Worm (Caenorhabditis elegans): ENCODE measurements around the gene T22B7.8.

The T22B7.8 gene

ce11 chrX:5611155-5611554 lies 20.6 kb upstream of the T22B7.8 start, which contains the start of gene octr-1:
octr-1 (minus strand) TSS chrX:5611255.
- TF ChIP-seq hmbx-1 (tag; optimal IDR thresholded peaks at IDR 0.05) (no peak), hnd-1 (tag; optimal IDR thresholded peaks at IDR 0.05) (no peak), tbx-37 (GFP tag; conservative IDR thresholded peaks at IDR 0.05) (no peak), ets-7 (tag; optimal IDR thresholded peaks at IDR 0.05) (no peak), tra-4 (tag; optimal IDR thresholded peaks at IDR 0.05) (no peak), aly-1 (tag; optimal IDR thresholded peaks at IDR 0.05) (no peak), hmg-4 (GFP tag; optimal IDR thresholded peaks at IDR 0.05) (no peak), scrt-1 (GFP tag; IDR thresholded peaks at IDR 0.05) (no peak), ama-1 (optimal IDR thresholded peaks at IDR 0.05) (no peak), B0310.2 (tag; optimal IDR thresholded peaks at IDR 0.05) (no peak), pes-1 (GFP tag; IDR thresholded peaks at IDR 0.05) (no peak), tbx-11 (GFP tag; IDR thresholded peaks at IDR 0.05) (no peak), sea-1 (GFP tag; conservative IDR thresholded peaks at IDR 0.05) (no peak), ceh-36 (tag; optimal IDR thresholded peaks at IDR 0.05) (no peak), ceh-13 (GFP tag; optimal IDR thresholded peaks at IDR 0.05) (no peak), flt-1 (GFP tag; IDR thresholded peaks at IDR 0.05) (no peak), F13C5.2 (tag; optimal IDR thresholded peaks at IDR 0.05) (no peak)

ce11 chrX:5616000-5616399 lies 15.7 kb upstream of the T22B7.8 start:
- no peak for TF ChIP-seq sea-1 (GFP tag; conservative IDR thresholded peaks at IDR 0.05)

ce11 chrX:5621793-5622192 lies 9.9 kb upstream of the T22B7.8 start:
- TF ChIP-seq ceh-13 (GFP tag; optimal IDR thresholded peaks at IDR 0.05) (no peak), ceh-36 (tag; optimal IDR thresholded peaks at IDR 0.05) (no peak), F13C5.2 (tag; optimal IDR thresholded peaks at IDR 0.05) (no peak), scrt-1 (GFP tag; IDR thresholded peaks at IDR 0.05) (no peak)

- TF ChIP-seq B0310.2 (tag; optimal IDR thresholded peaks at IDR 0.05), result no peak
- TF ChIP-seq tra-4 (tag; optimal IDR thresholded peaks at IDR 0.05), result no peak
- TF ChIP-seq F13C5.2 (tag; optimal IDR thresholded peaks at IDR 0.05), result no peak
- no peak for TF ChIP-seq tbx-11 (GFP tag; IDR thresholded peaks at IDR 0.05)
- no peak for TF ChIP-seq scrt-1 (GFP tag; IDR thresholded peaks at IDR 0.05)
- no peak for TF ChIP-seq aly-1 (tag; optimal IDR thresholded peaks at IDR 0.05)
- TF ChIP-seq flt-1 (GFP tag; IDR thresholded peaks at IDR 0.05), result no peak
- no peak for TF ChIP-seq ama-1 (optimal IDR thresholded peaks at IDR 0.05)
- TF ChIP-seq pes-1 (GFP tag; IDR thresholded peaks at IDR 0.05), result no peak
Measured at ce11 chrX:5628432-5628977, 3.2 kb upstream of the T22B7.8 start.

- TF ChIP-seq aly-1 (tag; optimal IDR thresholded peaks at IDR 0.05), result no peak
- TF ChIP-seq tbx-11 (GFP tag; IDR thresholded peaks at IDR 0.05), result no peak
- no peak for TF ChIP-seq sea-1 (GFP tag; conservative IDR thresholded peaks at IDR 0.05)
- TF ChIP-seq F13C5.2 (tag; optimal IDR thresholded peaks at IDR 0.05), result no peak
- no peak for TF ChIP-seq ets-7 (tag; optimal IDR thresholded peaks at IDR 0.05)
- TF ChIP-seq tra-4 (tag; optimal IDR thresholded peaks at IDR 0.05), result no peak
- TF ChIP-seq hmg-4 (GFP tag; optimal IDR thresholded peaks at IDR 0.05), result no peak
- no peak for TF ChIP-seq scrt-1 (GFP tag; IDR thresholded peaks at IDR 0.05)
Measured at ce11 chrX:5629941-5630340, 1.8 kb upstream of the T22B7.8 start, which contains the start of gene argn-1. argn-1 (plus strand) TSS chrX:5630023.

ce11 chrX:5631008-5631407 lies 718 bp upstream of the T22B7.8 start:
- TF ChIP-seq ama-1 (optimal IDR thresholded peaks at IDR 0.05) (no peak), sea-1 (GFP tag; conservative IDR thresholded peaks at IDR 0.05) (no peak), pes-1 (GFP tag; IDR thresholded peaks at IDR 0.05) (no peak), tbx-11 (GFP tag; IDR thresholded peaks at IDR 0.05) (no peak), B0310.2 (tag; optimal IDR thresholded peaks at IDR 0.05) (no peak), hnd-1 (tag; optimal IDR thresholded peaks at IDR 0.05) (no peak), aly-1 (tag; optimal IDR thresholded peaks at IDR 0.05) (no peak), F13C5.2 (tag; optimal IDR thresholded peaks at IDR 0.05) (no peak), scrt-1 (GFP tag; IDR thresholded peaks at IDR 0.05) (no peak), ets-7 (tag; optimal IDR thresholded peaks at IDR 0.05) (no peak), flt-1 (GFP tag; IDR thresholded peaks at IDR 0.05) (no peak), hmg-4 (GFP tag; optimal IDR thresholded peaks at IDR 0.05) (no peak), tbx-37 (GFP tag; conservative IDR thresholded peaks at IDR 0.05) (no peak), ceh-13 (GFP tag; optimal IDR thresholded peaks at IDR 0.05) (no peak), ceh-36 (tag; optimal IDR thresholded peaks at IDR 0.05) (no peak), hmbx-1 (tag; optimal IDR thresholded peaks at IDR 0.05) (no peak), tra-4 (tag; optimal IDR thresholded peaks at IDR 0.05) (no peak)

ce11 chrX:5639562-5639961 lies 7.8 kb downstream of the T22B7.8 start:
- TF ChIP-seq aly-1 (tag; optimal IDR thresholded peaks at IDR 0.05) (no peak), ceh-36 (tag; optimal IDR thresholded peaks at IDR 0.05) (no peak), hnd-1 (tag; optimal IDR thresholded peaks at IDR 0.05) (no peak), pes-1 (GFP tag; IDR thresholded peaks at IDR 0.05) (no peak), hmbx-1 (tag; optimal IDR thresholded peaks at IDR 0.05) (no peak), sea-1 (GFP tag; conservative IDR thresholded peaks at IDR 0.05) (no peak), ama-1 (optimal IDR thresholded peaks at IDR 0.05) (no peak), ets-7 (tag; optimal IDR thresholded peaks at IDR 0.05) (no peak), B0310.2 (tag; optimal IDR thresholded peaks at IDR 0.05) (no peak), tra-4 (tag; optimal IDR thresholded peaks at IDR 0.05) (no peak), hmg-4 (GFP tag; optimal IDR thresholded peaks at IDR 0.05) (no peak)

- TF ChIP-seq tbx-37 (GFP tag; conservative IDR thresholded peaks at IDR 0.05), result no peak
- peak; percentile 49 for TF ChIP-seq hmg-4 (GFP tag; optimal IDR thresholded peaks at IDR 0.05)
Measured at ce11 chrX:5641315-5641714, 9.6 kb downstream of the T22B7.8 start, which contains the start of gene T22B7.4. T22B7.4 (minus strand) TSS chrX:5641415.
